Worm (Caenorhabditis elegans): ENCODE measurements around the gene T25D10.4.

DNA sequence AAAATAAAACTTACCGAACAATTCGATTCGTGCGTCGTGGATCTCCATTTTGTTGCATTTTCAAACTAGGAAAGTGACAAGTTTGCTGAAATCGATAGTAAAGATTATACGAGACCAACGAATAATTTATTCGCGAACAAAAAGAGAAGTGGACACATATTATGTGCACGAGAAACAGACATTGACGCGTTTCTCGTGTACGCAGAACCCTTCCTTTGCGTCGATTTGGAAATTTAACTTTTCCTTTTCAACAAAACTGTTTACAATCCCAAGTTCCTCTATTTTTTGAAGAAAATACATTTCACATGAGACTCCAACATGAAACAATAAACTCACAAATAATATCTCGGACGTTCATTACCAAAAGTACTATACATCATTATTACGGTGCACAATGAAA lies 49.3 kb downstream of the T25D10.4 start, which contains the start of gene K10B2.4:
- TF ChIP-seq attf-4 (tag; optimal IDR thresholded peaks at IDR 0.05) = no peak
- no peak for TF ChIP-seq F26F4.8 (GFP tag; conservative IDR thresholded peaks at IDR 0.05)
- TF ChIP-seq mdl-1 (tag; optimal IDR thresholded peaks at IDR 0.05) = peak in 1 of 2 experiments; percentile 30
- TF ChIP-seq lin-13 (GFP tag; optimal IDR thresholded peaks at IDR 0.05) = peak; percentile 36
- no peak for TF ChIP-seq madf-5 (GFP tag; IDR thresholded peaks at IDR 0.05)
- TF ChIP-seq Y105C5A.15 (GFP tag; IDR thresholded peaks at IDR 0.05) = no peak
- TF ChIP-seq ceh-28 (tag; optimal IDR thresholded peaks at IDR 0.05) = no peak

Data from whole organism, L4 larva.